Fruit fly (Drosophila melanogaster): ENCODE data around the gene tant.

Gene tant

DNA sequence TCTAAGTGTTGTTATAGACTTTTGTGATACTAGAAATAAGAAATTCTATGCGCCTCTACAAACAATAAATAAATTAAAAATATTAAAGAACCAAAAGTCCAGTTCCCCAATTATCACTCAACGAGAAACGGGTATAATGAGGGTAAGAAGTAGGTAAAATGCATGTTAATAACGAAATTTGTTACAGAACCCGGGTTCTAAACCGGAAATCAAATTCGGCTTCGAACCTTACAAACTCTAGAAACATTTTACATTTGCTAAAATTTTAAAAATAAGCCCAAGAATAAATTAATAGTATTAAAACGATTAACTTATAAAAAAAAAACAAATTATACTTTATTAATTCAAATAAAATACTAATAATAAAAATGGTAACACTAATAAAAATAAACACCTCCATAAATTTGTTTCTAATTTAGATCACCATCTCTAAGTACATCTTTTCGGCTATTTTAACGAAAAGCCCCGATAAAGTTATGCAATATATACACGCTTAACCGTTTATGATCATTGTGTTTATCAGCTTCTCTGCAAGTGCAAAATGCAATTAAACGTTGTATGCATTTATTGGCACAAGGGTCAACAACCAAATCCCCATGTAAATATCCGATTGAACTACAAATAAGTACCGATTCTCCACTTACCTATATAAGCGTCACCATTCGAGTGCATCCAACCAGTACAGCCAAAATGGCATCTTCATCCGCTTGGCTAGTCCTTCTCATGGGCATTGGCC lies 16.7 kb downstream of the tant start, which contains the start of gene CG6602 (continued):
- TF ChIP-seq CG18619 (GFP tag; optimal IDR thresholded peaks at IDR 0.05) (peak; percentile 73), pros (GFP tag; optimal IDR thresholded peaks at IDR 0.05) (no peak), CG12659 (GFP tag; optimal IDR thresholded peaks at IDR 0.05) (peak; percentile 56), crc (GFP tag; optimal IDR thresholded peaks at IDR 0.05) (peak; percentile 25), cad (GFP tag; optimal IDR thresholded peaks at IDR 0.05) (no peak), bsh (GFP tag; optimal IDR thresholded peaks at IDR 0.05) (peak in 1 of 2 experiments; percentile 49), Sin3A (optimal IDR thresholded peaks at IDR 0.05) (no peak), fd3F (GFP tag; optimal IDR thresholded peaks at IDR 0.05) (peak; percentile 55), insv (GFP tag; optimal IDR thresholded peaks at IDR 0.05) (peak in 1 of 2 experiments; percentile 28), pzg (GFP tag; optimal IDR thresholded peaks at IDR 0.05) (peak; percentile 10), CG7556 (GFP tag; optimal IDR thresholded peaks at IDR 0.05) (no peak), trem (tag; optimal IDR thresholded peaks at IDR 0.05) (peak; percentile 34), cwo (GFP tag; optimal IDR thresholded peaks at IDR 0.05) (no peak), CG4707 (GFP tag; optimal IDR thresholded peaks at IDR 0.05) (peak; percentile 28), CG13424 (tag; optimal IDR thresholded peaks at IDR 0.05) (peak; percentile 16), CG13296 (GFP tag; optimal IDR thresholded peaks at IDR 0.05) (peak; percentile 81), YL-1 (GFP tag; optimal IDR thresholded peaks at IDR 0.05) (peak; percentile 41), nmo (GFP tag; optimal IDR thresholded peaks at IDR 0.05) (peak; percentile 61), az2 (GFP tag; optimal IDR thresholded peaks at IDR 0.05) (peak; percentile 45), CrebB (tag; optimal IDR thresholded peaks at IDR 0.05) (peak; percentile 5), nom (GFP tag; optimal IDR thresholded peaks at IDR 0.05) (no peak), dimm (GFP tag; IDR thresholded peaks at IDR 0.05) (no peak), CG4820 (GFP tag; optimal IDR thresholded peaks at IDR 0.05) (peak; percentile 60), Hmr (GFP tag; optimal IDR thresholded peaks at IDR 0.05) (peak; percentile 82), CG10366 (GFP tag; IDR thresholded peaks at IDR 0.05) (peak; percentile 71), ato (GFP tag; IDR thresholded peaks at IDR 0.05; ENCODE audit: partially characterized antibody) (no peak), CG17328 (GFP tag; IDR thresholded peaks at IDR 0.05) (peak; percentile 81), gro (GFP tag; optimal IDR thresholded peaks at IDR 0.05) (peak; percentile 37), HLH54F (GFP tag; optimal IDR thresholded peaks at IDR 0.05) (peak; percentile 45), vfl (GFP tag; optimal IDR thresholded peaks at IDR 0.05) (no peak), NFAT (GFP tag; IDR thresholded peaks at IDR 0.05) (peak; percentile 87), en (GFP tag; optimal IDR thresholded peaks at IDR 0.05) (peak; percentile 13), pita (GFP tag; optimal IDR thresholded peaks at IDR 0.05) (peak; percentile 37), CG13123 (GFP tag; optimal IDR thresholded peaks at IDR 0.05) (peak; percentile 12), CG34422 (GFP tag; IDR thresholded peaks at IDR 0.05) (peak; percentile 81), sr (GFP tag; IDR thresholded peaks at IDR 0.05) (peak; percentile 77), da (GFP tag; optimal IDR thresholded peaks at IDR 0.05) (no peak), sens (GFP tag) (peak; percentile 90), CG11504 (tag; optimal IDR thresholded peaks at IDR 0.05) (peak; percentile 76), tup (GFP tag; optimal IDR thresholded peaks at IDR 0.05) (no peak), Fer1 (GFP tag; optimal IDR thresholded peaks at IDR 0.05) (peak; percentile 84), Bdp1 (GFP tag; optimal IDR thresholded peaks at IDR 0.05) (no peak), CG1792 (GFP tag; optimal IDR thresholded peaks at IDR 0.05) (peak; percentile 39), maf-S (GFP tag; optimal IDR thresholded peaks at IDR 0.05) (peak; percentile 21), H15 (GFP tag; IDR thresholded peaks at IDR 0.05) (peak; percentile 83), CG8924 (tag; optimal IDR thresholded peaks at IDR 0.05) (no peak), Hand (GFP tag; optimal IDR thresholded peaks at IDR 0.05) (no peak), pfk (GFP tag; optimal IDR thresholded peaks at IDR 0.05) (peak; percentile 44), CG15479 (GFP tag; optimal IDR thresholded peaks at IDR 0.05) (no peak), wdn (GFP tag; IDR thresholded peaks at IDR 0.05) (peak; percentile 9; the same call in 1 of the 2 replicates)

Data from whole organism, embryonic.